Fruit fly (Drosophila melanogaster) whole organism, embryonic: ENCODE data around the gene Usp14.
A peak's percentile ranks its signal among the peaks of the same experiment; 100 is the strongest.

Experiments used
- Atf3 ChIP-seq: fragments of 200-800 bp; sonication (Bioruptor generic); optimal IDR thresholded peaks from 3 replicates; lab custom pipeline; 2016; ENCODE audit warnings: missing biosample characterization, missing genetic modification characterization
- BtbVII ChIP-seq: fragments of 200-800 bp; sonication (Bioruptor generic); optimal IDR thresholded peaks from 3 replicates; lab custom pipeline; 2017; ENCODE audit warnings: missing biosample characterization, mild to moderate bottlenecking, missing genetic modification characterization
- CG12769 ChIP-seq: fragments of 200-800 bp; sonication (Bioruptor generic); optimal IDR thresholded peaks from 2 replicates; lab custom pipeline; 2019; ENCODE audit warnings: missing biosample characterization, mild to moderate bottlenecking, missing genetic modification characterization, moderate library complexity
- CG13894 ChIP-seq: fragments of 200-800 bp; sonication (Bioruptor generic); optimal IDR thresholded peaks from 3 replicates; lab custom pipeline; 2018; ENCODE audit warnings: missing biosample characterization, mild to moderate bottlenecking, missing genetic modification characterization, moderate library complexity
- CG14050 ChIP-seq: fragments of 200-800 bp; sonication (Bioruptor generic); IDR thresholded peaks from 3 replicates; pipeline ENCODE4 v1.3.6; 2022; ENCODE audit warnings: missing biosample characterization, missing genetic modification characterization
- CG14860 ChIP-seq: fragments of 200-800 bp; sonication (Bioruptor generic); IDR thresholded peaks from 3 replicates; pipeline ENCODE4 v1.3.6; 2022; ENCODE audit warnings: missing biosample characterization, missing genetic modification characterization; ENCODE audit not compliant: partially characterized antibody
- CG16779 ChIP-seq: fragments of 200-800 bp; sonication (Bioruptor generic); IDR thresholded peaks from 2 replicates; pipeline ENCODE4 v1.3.6; 2022; ENCODE audit warnings: missing biosample characterization, missing genetic modification characterization
- CG16813 ChIP-seq: fragments of 200-800 bp; sonication (Bioruptor generic); IDR thresholded peaks from 3 replicates; pipeline ENCODE4 v1.3.6; 2022; ENCODE audit warnings: missing biosample characterization, missing genetic modification characterization; ENCODE audit not compliant: partially characterized antibody
- CG16863 ChIP-seq: fragments of 200-800 bp; sonication (Bioruptor generic); optimal IDR thresholded peaks from 3 replicates; lab custom pipeline; 2016; ENCODE audit warnings: missing biosample characterization, missing genetic modification characterization
- CG17328 ChIP-seq: fragments of 200-800 bp; sonication (Bioruptor generic); IDR thresholded peaks from 2 replicates; pipeline ENCODE4 v1.3.6; 2022; ENCODE audit warnings: missing biosample characterization, missing genetic modification characterization
- CG18262 ChIP-seq: fragments of 200-800 bp; optimal IDR thresholded peaks from 3 replicates; lab custom pipeline; 2019; ENCODE audit warnings: missing biosample characterization, mild to moderate bottlenecking, missing genetic modification characterization, moderate library complexity
- CG2116 ChIP-seq: fragments of 200-800 bp; sonication (Bioruptor generic); optimal IDR thresholded peaks from 3 replicates; lab custom pipeline; 2018; ENCODE audit warnings: missing biosample characterization, mild to moderate bottlenecking, missing genetic modification characterization
- CG2889 ChIP-seq: fragments of 200-800 bp; sonication (Bioruptor generic); IDR thresholded peaks from 3 replicates; pipeline ENCODE4 v1.3.6; 2022; ENCODE audit warnings: missing biosample characterization, missing genetic modification characterization
- CG3281 ChIP-seq: fragments of 200-800 bp; sonication (Bioruptor generic); optimal IDR thresholded peaks from 3 replicates; lab custom pipeline; 2017; ENCODE audit warnings: missing biosample characterization, mild to moderate bottlenecking, missing genetic modification characterization
- CG33213 ChIP-seq: fragments of 200-800 bp; sonication (Bioruptor generic); optimal IDR thresholded peaks from 3 replicates; lab custom pipeline; 2016; ENCODE audit warnings: missing biosample characterization, missing genetic modification characterization
- CG34376 ChIP-seq: fragments of 200-800 bp; sonication (Bioruptor generic); optimal IDR thresholded peaks from 2 replicates; lab custom pipeline; 2018; ENCODE audit warnings: missing biosample characterization, mild to moderate bottlenecking, missing genetic modification characterization
- CG34422 ChIP-seq: fragments of 200-800 bp; sonication (Bioruptor generic); IDR thresholded peaks from 3 replicates; pipeline ENCODE4 v1.3.6; 2022; ENCODE audit warnings: missing biosample characterization, missing genetic modification characterization
- CG4360 ChIP-seq: fragments of 200-800 bp; sonication (Bioruptor generic); IDR thresholded peaks from 2 replicates; pipeline ENCODE4 v1.3.6; 2022; ENCODE audit warnings: missing biosample characterization, missing genetic modification characterization
- CG6854 ChIP-seq: fragments of 200-800 bp; sonication (Bioruptor generic); optimal IDR thresholded peaks from 3 replicates; lab custom pipeline; 2017; ENCODE audit warnings: missing biosample characterization, mild to moderate bottlenecking, missing genetic modification characterization
- CrebB ChIP-seq: fragments of 200-800 bp; sonication (Bioruptor generic); optimal IDR thresholded peaks from 3 replicates; lab custom pipeline; 2018; ENCODE audit warnings: missing biosample characterization, mild to moderate bottlenecking, missing genetic modification characterization
- Dip2 ChIP-seq: fragments of 200-800 bp; sonication (Bioruptor generic); IDR thresholded peaks from 2 replicates; pipeline ENCODE4 v1.3.6; 2022; ENCODE audit warnings: missing biosample characterization, missing genetic modification characterization
- Elba2 ChIP-seq: fragments of 200-800 bp; sonication (Bioruptor generic); optimal IDR thresholded peaks from 3 replicates; lab custom pipeline; 2016; ENCODE audit warnings: missing biosample characterization, missing genetic modification characterization
- Hsf ChIP-seq: fragments of 200-800 bp; sonication (Bioruptor generic); optimal IDR thresholded peaks from 3 replicates; lab custom pipeline; 2016; ENCODE audit warnings: missing biosample characterization, missing genetic modification characterization
- Lhr ChIP-seq: fragments of 200-800 bp; sonication (Bioruptor generic); optimal IDR thresholded peaks from 3 replicates; lab custom pipeline; 2017; ENCODE audit warnings: mild to moderate bottlenecking, missing biosample characterization, missing genetic modification reagents, missing genetic modification characterization
- Med ChIP-seq: fragments of 200-800 bp; sonication (Bioruptor generic); peaks from one replicate; lab custom pipeline; 2016; ENCODE audit warnings: missing biosample characterization, missing genetic modification characterization, mild to moderate bottlenecking, inconsistent platforms, moderate library complexity
- Oli ChIP-seq: fragments of 200-800 bp; sonication (Bioruptor generic); optimal IDR thresholded peaks from 2 replicates; lab custom pipeline; 2018; ENCODE audit warnings: missing biosample characterization, mild to moderate bottlenecking, missing genetic modification characterization, moderate library complexity
- Pdp1 ChIP-seq, 2 experiments: fragments of 200-800 bp; sonication (Bioruptor generic); optimal IDR thresholded peaks; 3 replicates each; lab custom pipeline; 2016; ENCODE audit warnings: missing biosample characterization in 2 of 2, missing genetic modification characterization in 2 of 2, mild to moderate bottlenecking in 1 of 2, moderate library complexity in 1 of 2
- Sox102F ChIP-seq: fragments of 200-800 bp; sonication (Bioruptor generic); optimal IDR thresholded peaks from 2 replicates; lab custom pipeline; 2018; ENCODE audit warnings: missing biosample characterization, mild to moderate bottlenecking, missing genetic modification characterization, moderate library complexity
- Sry-β ChIP-seq: fragments of 200-800 bp; sonication (Bioruptor generic); optimal IDR thresholded peaks from 2 replicates; lab custom pipeline; 2018; ENCODE audit warnings: missing biosample characterization, mild to moderate bottlenecking, missing genetic modification characterization, moderate library complexity
- ap ChIP-seq: fragments of 200-800 bp; sonication (Bioruptor generic); IDR thresholded peaks from 2 replicates; pipeline ENCODE4 v1.3.6; 2022; ENCODE audit warnings: missing biosample characterization, missing genetic modification characterization
- da ChIP-seq: fragments of 200-800 bp; sonication (Bioruptor generic); optimal IDR thresholded peaks from 2 replicates; lab custom pipeline; 2016; ENCODE audit warnings: missing biosample characterization, missing genetic modification characterization
- en ChIP-seq: fragments of 200-800 bp; sonication (Bioruptor generic); optimal IDR thresholded peaks from 2 replicates; lab custom pipeline; 2016; ENCODE audit warnings: missing biosample characterization, missing genetic modification characterization
- eve ChIP-seq, 2 experiments: fragments of >200 bp; optimal IDR thresholded peaks; 2 replicates each; lab custom pipeline; 2017; ENCODE audit warnings: missing biosample characterization in 2 of 2, missing genetic modification characterization in 2 of 2
- gce ChIP-seq: fragments of 200-800 bp; sonication (Bioruptor generic); IDR thresholded peaks from 3 replicates; pipeline ENCODE4 v1.3.6; 2022; ENCODE audit warnings: missing biosample characterization, missing genetic modification characterization
- gfzf ChIP-seq: fragments of 200-800 bp; sonication (Bioruptor generic); optimal IDR thresholded peaks from 2 replicates; lab custom pipeline; 2016; ENCODE audit warnings: missing biosample characterization, mild to moderate bottlenecking, missing genetic modification characterization, moderate library complexity
- kah ChIP-seq: fragments of 200-800 bp; sonication (Bioruptor generic); optimal IDR thresholded peaks from 2 replicates; lab custom pipeline; 2018; ENCODE audit warnings: missing biosample characterization, mild to moderate bottlenecking, missing genetic modification characterization
- lola ChIP-seq, 3 experiments: fragments of >200 bp in 2 of 3; fragments of 200-800 bp in 1 of 3; sonication (Bioruptor generic) in 1 of 3; optimal IDR thresholded peaks; 2 replicates each; lab custom pipeline; 2017 to 2019; ENCODE audit warnings: missing biosample characterization in 3 of 3, missing genetic modification characterization in 3 of 3, mild to moderate bottlenecking in 1 of 3, moderate library complexity in 1 of 3
- mirr ChIP-seq: fragments of 200-800 bp; sonication (Bioruptor generic); optimal IDR thresholded peaks from 3 replicates; lab custom pipeline; 2018; ENCODE audit warnings: missing biosample characterization, mild to moderate bottlenecking, missing genetic modification characterization
- mld ChIP-seq: fragments of 200-800 bp; sonication (Bioruptor generic); IDR thresholded peaks from 3 replicates; pipeline ENCODE4 v1.3.6; 2022; ENCODE audit warnings: missing biosample characterization, missing genetic modification characterization; ENCODE audit not compliant: partially characterized antibody
- odd ChIP-seq: fragments of 200-800 bp; sonication (Bioruptor generic); optimal IDR thresholded peaks from 2 replicates; lab custom pipeline; 2017; ENCODE audit warnings: missing biosample characterization, mild to moderate bottlenecking, missing genetic modification characterization
- otp ChIP-seq: fragments of 200-800 bp; sonication (Bioruptor generic); IDR thresholded peaks from 3 replicates; pipeline ENCODE4, ENCODE4 v1.3.6; 2022; ENCODE audit warnings: missing biosample characterization, missing genetic modification characterization
- pum ChIP-seq: fragments of 200-800 bp; sonication (Bioruptor generic); optimal IDR thresholded peaks from 2 replicates; lab custom pipeline; 2016; ENCODE audit warnings: missing biosample characterization, missing genetic modification characterization
- sna ChIP-seq: fragments of 200-800 bp; sonication (Bioruptor generic); IDR thresholded peaks from 2 replicates; pipeline ENCODE4 v1.3.6; 2022; ENCODE audit warnings: missing biosample characterization, missing genetic modification characterization; ENCODE audit not compliant: partially characterized antibody
- sug ChIP-seq: fragments of 200-800 bp; optimal IDR thresholded peaks from 2 replicates; lab custom pipeline; 2019; ENCODE audit warnings: missing biosample characterization, mild to moderate bottlenecking, missing genetic modification characterization, moderate library complexity
- tna ChIP-seq: fragments of 200-800 bp; sonication (Bioruptor generic); IDR thresholded peaks from 2 replicates; pipeline ENCODE4 v1.3.6; 2022; ENCODE audit warnings: missing biosample characterization, missing genetic modification characterization; ENCODE audit not compliant: partially characterized antibody
- twi ChIP-seq: fragments of 200-800 bp; optimal IDR thresholded peaks from 2 replicates; lab custom pipeline; 2019; ENCODE audit warnings: missing biosample characterization, mild to moderate bottlenecking, missing genetic modification characterization, moderate library complexity
- vfl ChIP-seq: fragments of 200-800 bp; sonication (Bioruptor generic); optimal IDR thresholded peaks from 2 replicates; lab custom pipeline; 2016; ENCODE audit warnings: missing biosample characterization, missing genetic modification characterization

The Usp14 gene

DNA sequence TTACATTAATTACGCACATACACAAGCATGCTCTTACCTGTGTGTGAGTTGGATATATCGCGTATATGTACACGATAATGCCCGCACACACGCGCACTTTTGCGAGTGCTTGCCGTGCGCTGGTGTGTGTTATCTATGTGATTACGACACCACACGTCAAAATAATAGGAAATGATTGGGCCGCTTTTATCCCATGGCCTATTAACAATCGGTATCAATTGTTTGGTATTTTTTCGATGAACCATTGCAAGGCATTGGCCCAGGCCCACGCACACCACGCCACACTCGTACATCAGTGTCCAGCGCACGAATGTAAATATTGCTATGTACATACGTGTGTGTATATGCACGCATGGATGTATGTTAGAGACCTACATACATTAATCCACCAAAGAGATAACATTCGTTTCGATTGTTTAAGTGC is 20.7 kb upstream of the Usp14 start (continued):
- TF ChIP-seq CG16779 (GFP tag; lab: Robert Waterston, UW): no peak
- peak in 1 of 2 experiments; percentile 95 for TF ChIP-seq eve (GFP tag; optimal IDR thresholded peaks at IDR 0.05; lab: Kevin White, UChicago)
- peak; percentile 95 for TF ChIP-seq CG12769
- TF ChIP-seq Sox102F (GFP tag; lab: Kevin White, UChicago): no peak
- peak; percentile 71 for TF ChIP-seq BtbVII (GFP tag; lab: Kevin White, UChicago)
- peak; percentile 15 for TF ChIP-seq CG16863 (GFP tag; lab: Kevin White, UChicago)
- TF ChIP-seq tna (GFP tag; lab: Robert Waterston, UW): peak; percentile 48; the same call in 1 of the 2 replicates
- TF ChIP-seq CG33213 (GFP tag; lab: Kevin White, UChicago): peak; percentile 61
- peak; percentile 54; the same call in 2 of the 3 replicates for TF ChIP-seq CG34422 (GFP tag; lab: Robert Waterston, UW)
- no peak for TF ChIP-seq Dip2 (GFP tag; lab: Robert Waterston, UW)
- TF ChIP-seq CG16813 (GFP tag; lab: Robert Waterston, UW): 0 out of 3 replicates have a peak, but pooled peaks have one; percentile 40
- no peak for TF ChIP-seq CG2116
- TF ChIP-seq Lhr (GFP tag; lab: Kevin White, UChicago): peak; percentile 24

dm6 chr2L:10334213-10334612 is 20.0 kb upstream of the Usp14 start:
- TF ChIP-seq Sry-β (no peak), CG2889 (no peak), CG4360 (0 out of 2 replicates have a peak, but pooled peaks have one; percentile 6), pum (GFP tag; lab: Kevin White, UChicago) (no peak), en (GFP tag; lab: Kevin White, UChicago) (no peak), sug (tag; lab: Kevin White, UChicago) (no peak), da (GFP tag; lab: Kevin White, UChicago) (no peak), otp (GFP tag; lab: Robert Waterston, UW) (no peak), CG14860 (no peak), CG3281 (GFP tag; lab: Kevin White, UChicago) (no peak), gce (GFP tag; lab: Robert Waterston, UW) (no peak), Med (GFP tag; lab: Kevin White, UChicago) (peak; percentile 71), CG34376 (GFP tag; lab: Kevin White, UChicago) (no peak), CG13894 (tag; lab: Kevin White, UChicago) (no peak), odd (GFP tag; lab: Kevin White, UChicago) (no peak), CrebB (tag; lab: Kevin White, UChicago) (no peak), mld (GFP tag; lab: Robert Waterston, UW) (0 out of 3 replicates have a peak, but pooled peaks have one; percentile 50), sna (GFP tag; lab: Robert Waterston, UW) (no peak), lola (GFP tag; optimal IDR thresholded peaks at IDR 0.05; lab: Kevin White, UChicago) (no peak), gfzf (GFP tag; lab: Kevin White, UChicago) (no peak), CG14050 (GFP tag; lab: Robert Waterston, UW) (no peak), twi (tag; lab: Kevin White, UChicago) (no peak), Oli (tag; lab: Kevin White, UChicago) (no peak), ap (no peak), kah (GFP tag; lab: Kevin White, UChicago) (no peak), Atf3 (GFP tag; lab: Kevin White, UChicago) (no peak), mirr (no peak), Pdp1 (GFP tag; optimal IDR thresholded peaks at IDR 0.05; lab: Kevin White, UChicago) (no peak), CG18262 (tag; lab: Kevin White, UChicago) (no peak), vfl (GFP tag; lab: Kevin White, UChicago) (no peak), CG6854 (GFP tag; lab: Kevin White, UChicago) (no peak), Elba2 (GFP tag; lab: Kevin White, UChicago) (peak; percentile 21), CG2116 (no peak), CG17328 (GFP tag; lab: Robert Waterston, UW) (0 out of 2 replicates have a peak, but pooled peaks have one; percentile 15), Hsf (GFP tag; lab: Kevin White, UChicago) (no peak)
